Fruit fly (Drosophila melanogaster): ENCODE measurements around the gene CG32266.

CG32266 gene

DNA sequence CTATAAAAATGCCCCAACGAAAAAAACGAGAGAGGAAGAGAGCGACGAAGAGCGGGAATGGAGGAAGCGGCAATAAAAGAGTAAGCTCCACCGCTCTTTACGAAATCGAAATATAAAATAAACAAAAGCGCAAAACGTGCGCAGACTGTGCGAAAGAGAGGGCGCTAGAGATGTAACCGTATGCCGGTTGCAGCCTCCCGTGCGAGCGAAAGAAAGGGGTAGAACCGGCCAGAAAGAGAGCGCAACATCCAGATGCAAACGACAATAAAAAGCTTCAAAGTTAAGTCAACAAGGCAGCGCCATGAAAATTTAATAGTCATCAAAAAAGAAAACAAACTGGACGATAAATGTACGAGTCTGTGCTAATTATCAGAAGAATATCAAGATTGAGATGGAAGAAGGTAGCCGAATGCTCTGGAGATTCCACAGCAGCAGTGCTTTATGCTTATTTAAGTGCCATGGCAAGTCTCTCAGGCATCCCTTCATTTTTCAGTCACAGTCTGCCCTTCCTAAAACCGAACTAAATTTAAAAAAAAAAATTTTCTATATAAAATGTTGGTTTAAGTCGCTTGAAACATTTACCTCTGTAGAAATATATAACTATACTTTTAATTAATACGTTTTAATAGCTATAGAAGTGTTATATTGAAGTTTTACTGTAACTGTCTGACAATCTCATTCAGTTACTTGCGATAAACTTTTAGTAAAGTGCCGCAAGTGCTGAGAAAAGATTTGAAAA is 24.7 kb upstream of the CG32266 start (continued):
- TF ChIP-seq prd (optimal IDR thresholded peaks at IDR 0.05) (no peak), prd (GFP tag; IDR thresholded peaks at IDR 0.05) (peak; percentile 76), pzg (GFP tag; optimal IDR thresholded peaks at IDR 0.05) (no peak), TFAM (GFP tag; optimal IDR thresholded peaks at IDR 0.05) (no peak), CG34422 (GFP tag; IDR thresholded peaks at IDR 0.05) (peak; percentile 87; the same call in 2 of the 3 replicates), chif (GFP tag; optimal IDR thresholded peaks at IDR 0.05) (peak; percentile 9 to 29), MESR4 (GFP tag; optimal IDR thresholded peaks at IDR 0.05) (no peak), sc (optimal IDR thresholded peaks at IDR 0.05) (no peak), sc (GFP tag; optimal IDR thresholded peaks at IDR 0.05) (peak; percentile 39), CG12769 (tag; optimal IDR thresholded peaks at IDR 0.05) (peak; percentile 32), oc (tag; optimal IDR thresholded peaks at IDR 0.05) (peak; percentile 64), CG16815 (GFP tag; optimal IDR thresholded peaks at IDR 0.05) (peak; percentile 33), CG10565 (GFP tag; optimal IDR thresholded peaks at IDR 0.05) (no peak), CG7271 (tag; optimal IDR thresholded peaks at IDR 0.05) (no peak), chn (GFP tag; optimal IDR thresholded peaks at IDR 0.05) (peak; percentile 11), nmo (GFP tag; optimal IDR thresholded peaks at IDR 0.05) (peak; percentile 80), CG11504 (tag; optimal IDR thresholded peaks at IDR 0.05) (peak; percentile 80), D (optimal IDR thresholded peaks at IDR 0.05) (no peak), D (GFP tag; optimal IDR thresholded peaks at IDR 0.05) (peak; percentile 43), Atf6 (GFP tag; IDR thresholded peaks at IDR 0.05) (peak; percentile 79), ham (GFP tag; IDR thresholded peaks at IDR 0.05) (no peak), pan (optimal IDR thresholded peaks at IDR 0.05) (no peak), pan (GFP tag; optimal IDR thresholded peaks at IDR 0.05 in 1 of 2, IDR thresholded peaks at IDR 0.05 in 1 of 2) (peak in 1 of 2 experiments; percentile 79), CG15269 (tag; optimal IDR thresholded peaks at IDR 0.05) (peak; percentile 91), Atf3 (GFP tag; optimal IDR thresholded peaks at IDR 0.05) (no peak), CG14965 (GFP tag; optimal IDR thresholded peaks at IDR 0.05; ENCODE audit: borderline replicate concordance) (no peak), ase (GFP tag; IDR thresholded peaks at IDR 0.05) (no peak), stwl (tag; optimal IDR thresholded peaks at IDR 0.05) (no peak), Hand (GFP tag; optimal IDR thresholded peaks at IDR 0.05) (peak; percentile 26), Kr (GFP tag; optimal IDR thresholded peaks at IDR 0.05) (no peak), CG2202 (tag; optimal IDR thresholded peaks at IDR 0.05) (no peak), eve (GFP tag; optimal IDR thresholded peaks at IDR 0.05) (peak in 1 of 2 experiments; percentile 84), CG3995 (GFP tag; optimal IDR thresholded peaks at IDR 0.05) (no peak), luna (GFP tag; optimal IDR thresholded peaks at IDR 0.05) (no peak), YL-1 (GFP tag; optimal IDR thresholded peaks at IDR 0.05) (peak; percentile 32), sqz (GFP tag; optimal IDR thresholded peaks at IDR 0.05) (peak; percentile 51), D19A (tag; optimal IDR thresholded peaks at IDR 0.05) (peak; percentile 70), E2f2 (GFP tag; IDR thresholded peaks at IDR 0.05) (peak; percentile 55), CG8089 (GFP tag; optimal IDR thresholded peaks at IDR 0.05) (peak; percentile 19), CG7556 (GFP tag; optimal IDR thresholded peaks at IDR 0.05) (peak; percentile 79), Six4 (GFP tag; optimal IDR thresholded peaks at IDR 0.05) (peak; percentile 40), Stat92E (GFP tag; optimal IDR thresholded peaks at IDR 0.05) (no peak), CG30020 (tag; optimal IDR thresholded peaks at IDR 0.05) (peak; percentile 30), gt (GFP tag; IDR thresholded peaks at IDR 0.05) (peak; percentile 9; the same call in 1 of the 2 replicates), row (GFP tag; IDR thresholded peaks at IDR 0.05) (peak; percentile 89), CG3281 (GFP tag; optimal IDR thresholded peaks at IDR 0.05) (peak; percentile 42), CG10979 (tag; optimal IDR thresholded peaks at IDR 0.05) (peak; percentile 58), Rx (GFP tag; IDR thresholded peaks at IDR 0.05) (peak; percentile 62), CG9215 (GFP tag; IDR thresholded peaks at IDR 0.05) (no peak; the same call in 1 of the 2 replicates), B-H1 (GFP tag; IDR thresholded peaks at IDR 0.05) (peak; percentile 36; the same call in 2 of the 3 replicates)

Data from whole organism, embryonic.